Worm (Caenorhabditis elegans) whole organism, L2 larva: ENCODE measurements around the gene tig-3.

Experiments used
- C34F6.9 ChIP-seq: fragments of 150-350 bp; optimal IDR thresholded peaks from 2 replicates; lab custom pipeline; 2014; ENCODE audit warnings: missing biosample characterization, missing genetic modification characterization
- F13H6.1 ChIP-seq: sonication (generic microtip); optimal IDR thresholded peaks from 2 replicates; lab custom pipeline; 2016; ENCODE audit warnings: missing genetic modification characterization, missing compliant biosample characterization
- R02D3.7 ChIP-seq: fragments of 150-350 bp; optimal IDR thresholded peaks from 2 replicates; lab custom pipeline; 2014; ENCODE audit warnings: missing biosample characterization, missing genetic modification characterization
- ZK546.5 ChIP-seq: sonication (generic microtip); optimal IDR thresholded peaks from 2 replicates; lab custom pipeline; 2017; ENCODE audit warnings: missing biosample characterization, missing genetic modification characterization
- alr-1 ChIP-seq: fragments of 150-350 bp; optimal IDR thresholded peaks from 2 replicates; lab custom pipeline; 2014; ENCODE audit warnings: missing biosample characterization, missing genetic modification characterization
- aly-2 ChIP-seq: fragments of 150-350 bp; optimal IDR thresholded peaks from 2 replicates; lab custom pipeline; 2014; ENCODE audit warnings: missing biosample characterization, missing genetic modification characterization
- ama-1 ChIP-seq: fragments of 150-350 bp; optimal IDR thresholded peaks from 2 replicates; lab custom pipeline; 2018; ENCODE audit warnings: inconsistent platforms
- blmp-1 ChIP-seq: sonication (generic microtip); optimal IDR thresholded peaks from 2 replicates; lab custom pipeline; 2017; ENCODE audit warnings: missing genetic modification characterization, mild to moderate bottlenecking, missing compliant biosample characterization, antibody characterized with exemption, moderate library complexity; ENCODE audit not compliant: insufficient read depth
- ceh-82 ChIP-seq: fragments of 150-350 bp; optimal IDR thresholded peaks from 2 replicates; lab custom pipeline; 2014; ENCODE audit warnings: missing biosample characterization, missing genetic modification characterization
- dmd-4 ChIP-seq: sonication (generic microtip); optimal IDR thresholded peaks from 2 replicates; lab custom pipeline; 2017; ENCODE audit warnings: missing biosample characterization, missing genetic modification characterization
- egl-27 ChIP-seq: sonication (generic microtip); optimal IDR thresholded peaks from 3 replicates; lab custom pipeline; 2017; ENCODE audit warnings: missing biosample characterization, missing genetic modification reagents, missing genetic modification characterization
- elt-1 ChIP-seq: fragments of 150-350 bp; optimal IDR thresholded peaks from 2 replicates; lab custom pipeline; 2014; ENCODE audit warnings: missing biosample characterization, missing genetic modification characterization
- elt-3 ChIP-seq: sonication (generic microtip); optimal IDR thresholded peaks from 2 replicates; lab custom pipeline; 2017; ENCODE audit warnings: missing biosample characterization, missing genetic modification characterization
- fos-1 ChIP-seq: fragments of 150-350 bp; optimal IDR thresholded peaks from 2 replicates; lab custom pipeline; 2014; ENCODE audit warnings: missing biosample characterization, missing genetic modification characterization
- gmeb-1 ChIP-seq: fragments of 150-350 bp; optimal IDR thresholded peaks from 2 replicates; lab custom pipeline; 2014; ENCODE audit warnings: missing biosample characterization, missing genetic modification characterization
- lin-11 ChIP-seq: fragments of 150-350 bp; sonication (generic microtip); optimal IDR thresholded peaks from 2 replicates; lab custom pipeline; 2014; ENCODE audit warnings: missing biosample characterization, missing genetic modification characterization, inconsistent platforms, mixed read lengths
- lin-13 ChIP-seq: fragments of 150-350 bp; optimal IDR thresholded peaks from 2 replicates; lab custom pipeline; 2014; ENCODE audit warnings: missing biosample characterization, missing genetic modification reagents, missing genetic modification characterization
- lsy-2 ChIP-seq, 2 experiments: fragments of 150-350 bp in 1 of 2; sonication (generic microtip) in 1 of 2; optimal IDR thresholded peaks; 2 replicates each; lab custom pipeline; 2014 to 2017; ENCODE audit warnings: missing biosample characterization in 2 of 2, missing genetic modification characterization in 2 of 2
- mab-5 ChIP-seq: fragments of 150-350 bp; optimal IDR thresholded peaks from 2 replicates; lab custom pipeline; 2014; ENCODE audit warnings: missing biosample characterization, missing genetic modification characterization
- mdl-1 ChIP-seq, 2 experiments: fragments of 150-350 bp in 1 of 2; sonication (generic microtip) in 1 of 2; optimal IDR thresholded peaks; 2 replicates each; lab custom pipeline; 2017; ENCODE audit warnings: missing biosample characterization in 2 of 2, missing genetic modification characterization in 2 of 2
- nhr-10 ChIP-seq: sonication (generic microtip); optimal IDR thresholded peaks from 2 replicates; lab custom pipeline; 2017; ENCODE audit warnings: missing biosample characterization, missing genetic modification characterization
- nhr-129 ChIP-seq: fragments of 150-350 bp; optimal IDR thresholded peaks from 2 replicates; lab custom pipeline; 2014; ENCODE audit warnings: missing biosample characterization, missing genetic modification characterization
- nhr-21 ChIP-seq: fragments of 150-350 bp; optimal IDR thresholded peaks from 2 replicates; lab custom pipeline; 2014; ENCODE audit warnings: missing biosample characterization, missing genetic modification characterization
- nhr-23 ChIP-seq: fragments of 150-350 bp; optimal IDR thresholded peaks from 2 replicates; lab custom pipeline; 2014; ENCODE audit warnings: missing biosample characterization, missing genetic modification reagents, missing genetic modification characterization
- nhr-25 ChIP-seq: fragments of 150-350 bp; sonication (generic microtip); optimal IDR thresholded peaks from 3 replicates; lab custom pipeline; 2014; ENCODE audit warnings: missing biosample characterization, missing genetic modification characterization
- nhr-77 ChIP-seq: fragments of 150-350 bp; optimal IDR thresholded peaks from 2 replicates; lab custom pipeline; 2014; ENCODE audit warnings: missing biosample characterization, missing genetic modification characterization
- skn-1 ChIP-seq: sonication (generic microtip); optimal IDR thresholded peaks from 2 replicates; lab custom pipeline; 2017; ENCODE audit warnings: missing biosample characterization, missing genetic modification characterization
- sma-3 ChIP-seq: sonication (generic microtip); optimal IDR thresholded peaks from 2 replicates; lab custom pipeline; 2016; ENCODE audit warnings: missing genetic modification reagents, missing genetic modification characterization, missing compliant biosample characterization
- sma-9 ChIP-seq, 2 experiments: fragments of 150-350 bp in 1 of 2; sonication (generic microtip) in 1 of 2; optimal IDR thresholded peaks; 2 replicates each; lab custom pipeline; 2014 to 2016; ENCODE audit warnings: missing genetic modification characterization in 2 of 2, mild to moderate bottlenecking in 1 of 2, missing biosample characterization in 1 of 2, missing compliant biosample characterization in 1 of 2, missing genetic modification reagents in 1 of 2, moderate library complexity in 1 of 2
- snpc-4 ChIP-seq: fragments of 150-350 bp; optimal IDR thresholded peaks from 2 replicates; lab custom pipeline; 2014; ENCODE audit warnings: missing biosample characterization, missing genetic modification characterization
- unc-55 ChIP-seq: fragments of 150-350 bp; sonication (generic microtip); optimal IDR thresholded peaks from 3 replicates; lab custom pipeline; 2014; ENCODE audit warnings: missing biosample characterization, missing genetic modification reagents, missing genetic modification characterization
- zag-1 ChIP-seq: fragments of 150-350 bp; optimal IDR thresholded peaks from 2 replicates; lab custom pipeline; 2014; ENCODE audit warnings: missing biosample characterization, missing genetic modification characterization
- ztf-1 ChIP-seq: fragments of 200-800 bp; sonication (Bioruptor generic); conservative IDR thresholded peaks from 2 replicates; pipeline ENCODE4 v1.3.6; 2022; ENCODE audit warnings: missing genetic modification characterization, missing compliant biosample characterization
- ztf-11 ChIP-seq: sonication (generic microtip); optimal IDR thresholded peaks from 2 replicates; lab custom pipeline; 2017; ENCODE audit warnings: missing biosample characterization, missing genetic modification characterization
- ztf-4 ChIP-seq: fragments of 150-350 bp; optimal IDR thresholded peaks from 2 replicates; lab custom pipeline; 2014; ENCODE audit warnings: missing biosample characterization, missing genetic modification characterization

Gene tig-3

ce11 chrII:15226805-15227204 lies 24.8 kb downstream of the tig-3 start:
- no peak for TF ChIP-seq mab-5 (tag; lab: Kevin White, UChicago)
- TF ChIP-seq C34F6.9: no peak
- no peak for TF ChIP-seq mdl-1 (tag; optimal IDR thresholded peaks at IDR 0.05; lab: Kevin White, UChicago)
- TF ChIP-seq blmp-1 (tag; lab: Kevin White, UChicago): no peak
- TF ChIP-seq ztf-1 (GFP tag; lab: Robert Waterston, UW): no peak
- TF ChIP-seq sma-3 (GFP tag; lab: Kevin White, UChicago): no peak
- no peak for TF ChIP-seq egl-27
- no peak for TF ChIP-seq unc-55 (GFP tag; lab: Kevin White, UChicago)
- TF ChIP-seq nhr-77 (tag; lab: Kevin White, UChicago): no peak
- TF ChIP-seq nhr-23 (tag; lab: Kevin White, UChicago): no peak
- no peak for TF ChIP-seq dmd-4 (tag; lab: Kevin White, UChicago)
- TF ChIP-seq lin-11 (tag; lab: Kevin White, UChicago): no peak
- no peak for TF ChIP-seq zag-1 (tag; lab: Kevin White, UChicago)
- no peak for TF ChIP-seq nhr-25
- TF ChIP-seq ztf-4 (tag; lab: Kevin White, UChicago): no peak
- TF ChIP-seq lin-13 (GFP tag; lab: Kevin White, UChicago): no peak
- no peak for TF ChIP-seq elt-3
- no peak for TF ChIP-seq sma-9 (GFP tag; optimal IDR thresholded peaks at IDR 0.05; lab: Kevin White, UChicago)
- no peak for TF ChIP-seq sma-9 (tag; optimal IDR thresholded peaks at IDR 0.05; lab: Kevin White, UChicago)

- TF ChIP-seq elt-3 (no peak), aly-2 (tag; lab: Kevin White, UChicago) (no peak), ZK546.5 (tag; lab: Kevin White, UChicago) (no peak), nhr-129 (tag; lab: Kevin White, UChicago) (no peak), ama-1 (lab: Kevin White, UChicago) (no peak), fos-1 (tag; lab: Kevin White, UChicago) (no peak), R02D3.7 (no peak), ztf-4 (tag; lab: Kevin White, UChicago) (no peak), F13H6.1 (tag; lab: Kevin White, UChicago) (no peak)
Measured at ce11 chrII:15226186-15226585, 25.4 kb downstream of the tig-3 start.

- TF ChIP-seq nhr-21 (tag; lab: Kevin White, UChicago): no peak
- no peak for TF ChIP-seq R02D3.7
- no peak for TF ChIP-seq nhr-10 (tag; lab: Kevin White, UChicago)
Measured at ce11 chrII:15220116-15220515, 31.5 kb downstream of the tig-3 start.

- no peak for TF ChIP-seq ztf-11 (tag; lab: Kevin White, UChicago)
- TF ChIP-seq skn-1: no peak
- TF ChIP-seq ceh-82: no peak
- TF ChIP-seq fos-1 (tag; lab: Kevin White, UChicago): no peak
- no peak for TF ChIP-seq unc-55 (GFP tag; lab: Kevin White, UChicago)
- TF ChIP-seq mdl-1 (tag; optimal IDR thresholded peaks at IDR 0.05; lab: Kevin White, UChicago): no peak
- no peak for TF ChIP-seq alr-1 (tag; lab: Kevin White, UChicago)
- no peak for TF ChIP-seq snpc-4
- no peak for TF ChIP-seq mab-5 (tag; lab: Kevin White, UChicago)
- no peak for TF ChIP-seq lsy-2 (tag; optimal IDR thresholded peaks at IDR 0.05; lab: Kevin White, UChicago)
- TF ChIP-seq gmeb-1 (tag; lab: Kevin White, UChicago): no peak
- TF ChIP-seq elt-1 (tag; lab: Kevin White, UChicago): no peak
- no peak for TF ChIP-seq nhr-77 (tag; lab: Kevin White, UChicago)
Measured at ce11 chrII:15219033-15219432, 32.6 kb downstream of the tig-3 start.

ce11 chrII:15218609-15219008 lies 33.0 kb downstream of the tig-3 start:
- TF ChIP-seq dmd-4 (tag; lab: Kevin White, UChicago) (no peak), ztf-11 (tag; lab: Kevin White, UChicago) (no peak)
